Worm (Caenorhabditis elegans) whole organism, L4 larva: ENCODE results near the gene ZK105.13.

Experiments
- F26F4.8 ChIP-seq: fragments of 200-800 bp; sonication (Bioruptor generic); conservative IDR thresholded peaks from 2 replicates; pipeline ENCODE4 v1.3.6; 2022; ENCODE audit warnings: missing genetic modification characterization, missing compliant biosample characterization
- F37D6.2 ChIP-seq: sonication (generic microtip); optimal IDR thresholded peaks from 2 replicates; lab custom pipeline; 2016; ENCODE audit warnings: mild to moderate bottlenecking, missing genetic modification characterization, missing compliant biosample characterization
- F49E8.2 ChIP-seq: sonication (generic microtip); optimal IDR thresholded peaks from 2 replicates; lab custom pipeline; 2016; ENCODE audit warnings: missing compliant biosample characterization, mild to moderate bottlenecking, missing genetic modification characterization, borderline replicate concordance
- Y105C5A.15 ChIP-seq: fragments of 200-800 bp; sonication (Bioruptor generic); IDR thresholded peaks from 2 replicates; pipeline ENCODE4 v1.3.6; 2022; ENCODE audit warnings: missing genetic modification characterization, missing compliant biosample characterization
- Y48G9A.11 ChIP-seq: fragments of 200-800 bp; sonication (Bioruptor generic); IDR thresholded peaks from 2 replicates; pipeline ENCODE4 v1.3.6; 2022; ENCODE audit warnings: missing genetic modification reagents, missing genetic modification characterization, missing compliant biosample characterization
- Y5F2A.4 ChIP-seq: fragments of 200-800 bp; sonication (Bioruptor generic); optimal IDR thresholded peaks from 2 replicates; lab custom pipeline; 2018; ENCODE audit warnings: mild to moderate bottlenecking, missing genetic modification characterization, missing compliant biosample characterization
- Y75B8A.6 ChIP-seq: fragments of 200-800 bp; sonication (Bioruptor generic); IDR thresholded peaks from 2 replicates; pipeline ENCODE4 v1.3.6; 2022; ENCODE audit warnings: missing genetic modification reagents, missing genetic modification characterization, missing compliant biosample characterization
- ZK337.2 ChIP-seq: fragments of 200-800 bp; sonication (Bioruptor generic); IDR thresholded peaks from 2 replicates; pipeline ENCODE4 v1.3.6; 2022; ENCODE audit warnings: missing genetic modification reagents, missing genetic modification characterization, missing compliant biosample characterization
- ZK546.5 ChIP-seq, 2 experiments: sonication (generic microtip); optimal IDR thresholded peaks; 2 replicates each; lab custom pipeline; 2017; ENCODE audit warnings: missing biosample characterization in 2 of 2, missing genetic modification characterization in 2 of 2
- ceh-28 ChIP-seq: fragments of 150-350 bp; optimal IDR thresholded peaks from 2 replicates; lab custom pipeline; 2014; ENCODE audit warnings: missing biosample characterization, missing genetic modification reagents, missing genetic modification characterization
- ceh-32 ChIP-seq: sonication (generic microtip); optimal IDR thresholded peaks from 2 replicates; lab custom pipeline; 2016; ENCODE audit warnings: mild to moderate bottlenecking, missing genetic modification characterization, missing compliant biosample characterization; ENCODE audit not compliant: poor library complexity
- ceh-82 ChIP-seq: sonication (generic microtip); optimal IDR thresholded peaks from 2 replicates; lab custom pipeline; 2017; ENCODE audit warnings: missing biosample characterization, missing genetic modification characterization
- cey-2 ChIP-seq: sonication (generic microtip); optimal IDR thresholded peaks from 3 replicates; lab custom pipeline; 2017; ENCODE audit warnings: missing genetic modification characterization, mild to moderate bottlenecking, missing compliant biosample characterization, antibody characterized with exemption, borderline replicate concordance; ENCODE audit not compliant: insufficient read depth
- daf-8 ChIP-seq: fragments of 200-800 bp; sonication (Bioruptor generic); IDR thresholded peaks from 2 replicates; pipeline ENCODE4 v1.3.6; 2022; ENCODE audit warnings: missing genetic modification characterization, missing compliant biosample characterization
- dmd-6 ChIP-seq: fragments of 200-800 bp; sonication (Bioruptor generic); IDR thresholded peaks from 2 replicates; pipeline ENCODE4 v1.3.6; 2022; ENCODE audit warnings: missing genetic modification reagents, missing genetic modification characterization, missing compliant biosample characterization
- dpl-1 ChIP-seq: fragments of 150-350 bp; optimal IDR thresholded peaks from 2 replicates; lab custom pipeline; 2014; ENCODE audit warnings: missing biosample characterization, missing genetic modification reagents, missing genetic modification characterization
- dve-1 ChIP-seq: sonication (generic microtip); optimal IDR thresholded peaks from 2 replicates; lab custom pipeline; 2017; ENCODE audit warnings: antibody characterized with exemption, mild to moderate bottlenecking, missing genetic modification characterization, missing compliant biosample characterization; ENCODE audit not compliant: insufficient read depth
- egl-27 ChIP-seq: sonication (generic microtip); optimal IDR thresholded peaks from 3 replicates; lab custom pipeline; 2017; ENCODE audit warnings: missing biosample characterization, missing genetic modification reagents, missing genetic modification characterization
- fkh-10 ChIP-seq: fragments of 150-350 bp; optimal IDR thresholded peaks from 2 replicates; lab custom pipeline; 2014; ENCODE audit warnings: missing biosample characterization, missing genetic modification reagents, missing genetic modification characterization
- fos-1 ChIP-seq: fragments of 150-350 bp; optimal IDR thresholded peaks from 2 replicates; lab custom pipeline; 2014; ENCODE audit warnings: missing biosample characterization, missing genetic modification characterization
- gei-8 ChIP-seq: fragments of 200-800 bp; sonication (Bioruptor generic); optimal IDR thresholded peaks from 2 replicates; lab custom pipeline; 2018; ENCODE audit warnings: mild to moderate bottlenecking, missing genetic modification characterization, missing compliant biosample characterization
- hif-1 ChIP-seq, 2 experiments: sonication (generic microtip); optimal IDR thresholded peaks; 2 replicates each; lab custom pipeline; 2016 to 2017; ENCODE audit warnings: missing compliant biosample characterization in 2 of 2, missing genetic modification characterization in 2 of 2, missing genetic modification reagents in 2 of 2, missing genotype in 2 of 2, mild to moderate bottlenecking in 1 of 2
- hlh-30 ChIP-seq: sonication (generic microtip); optimal IDR thresholded peaks from 2 replicates; lab custom pipeline; 2017; ENCODE audit warnings: antibody characterized with exemption, mild to moderate bottlenecking, missing genetic modification characterization, missing compliant biosample characterization; ENCODE audit not compliant: insufficient read depth
- jun-1 ChIP-seq: fragments of 150-350 bp; optimal IDR thresholded peaks from 2 replicates; lab custom pipeline; 2014; ENCODE audit warnings: missing biosample characterization, missing genetic modification reagents, missing genetic modification characterization
- lin-1 ChIP-seq: fragments of 200-800 bp; sonication (Bioruptor generic); IDR thresholded peaks from 2 replicates; pipeline ENCODE4 v1.3.6; 2022; ENCODE audit warnings: missing genetic modification reagents, missing genetic modification characterization, missing compliant biosample characterization
- lin-13 ChIP-seq: fragments of 150-350 bp; optimal IDR thresholded peaks from 2 replicates; lab custom pipeline; 2014; ENCODE audit warnings: missing biosample characterization, missing genetic modification reagents, missing genetic modification characterization
- lin-15B ChIP-seq: fragments of 150-350 bp; sonication (generic microtip); optimal IDR thresholded peaks from 3 replicates; lab custom pipeline; 2014; ENCODE audit warnings: missing biosample characterization, missing genetic modification characterization
- lin-38 ChIP-seq: fragments of 200-800 bp; sonication (Bioruptor generic); IDR thresholded peaks from 2 replicates; pipeline ENCODE4 v1.3.6; 2022; ENCODE audit warnings: missing genetic modification reagents, missing genetic modification characterization, missing compliant biosample characterization
- madf-5 ChIP-seq, 2 experiments: fragments of 200-800 bp; sonication (Bioruptor generic); IDR thresholded peaks; 2 replicates each; pipeline ENCODE4 v1.3.6; 2022; ENCODE audit warnings: missing compliant biosample characterization in 2 of 2, missing genetic modification characterization in 2 of 2
- mdl-1 ChIP-seq, 2 experiments: fragments of 150-350 bp in 1 of 2; sonication (generic microtip) in 1 of 2; optimal IDR thresholded peaks; 2 replicates each; lab custom pipeline; 2014 to 2017; ENCODE audit warnings: missing biosample characterization in 2 of 2, missing genetic modification characterization in 2 of 2
- mep-1 ChIP-seq: fragments of 150-350 bp; sonication (generic microtip); optimal IDR thresholded peaks from 3 replicates; lab custom pipeline; 2014; ENCODE audit warnings: missing biosample characterization, missing genetic modification characterization
- mxl-2 ChIP-seq: fragments of 200-800 bp; sonication (Bioruptor generic); conservative IDR thresholded peaks from 2 replicates; pipeline ENCODE4 v1.3.6; 2022; ENCODE audit warnings: missing genetic modification reagents, missing genetic modification characterization, missing compliant biosample characterization
- mxl-3 ChIP-seq: fragments of 200-800 bp; sonication (Bioruptor generic); optimal IDR thresholded peaks from 2 replicates; lab custom pipeline; 2018; ENCODE audit warnings: mild to moderate bottlenecking, missing genetic modification characterization, missing compliant biosample characterization
- nhr-102 ChIP-seq: sonication (generic microtip); optimal IDR thresholded peaks from 2 replicates; lab custom pipeline; 2016; ENCODE audit warnings: mild to moderate bottlenecking, missing genetic modification characterization, moderate library complexity, missing compliant biosample characterization
- nhr-25 ChIP-seq: sonication (generic microtip); optimal IDR thresholded peaks from 2 replicates; lab custom pipeline; 2017; ENCODE audit warnings: missing genetic modification characterization, mild to moderate bottlenecking, missing compliant biosample characterization, antibody characterized with exemption, moderate library complexity, borderline replicate concordance; ENCODE audit not compliant: insufficient read depth
- nhr-41 ChIP-seq: fragments of 200-800 bp; sonication (Bioruptor generic); IDR thresholded peaks from 2 replicates; pipeline ENCODE4 v1.3.6; 2022; ENCODE audit warnings: missing genetic modification reagents, missing genetic modification characterization, missing compliant biosample characterization
- nhr-48 ChIP-seq: sonication (generic microtip); optimal IDR thresholded peaks from 2 replicates; lab custom pipeline; 2016; ENCODE audit warnings: mild to moderate bottlenecking, missing genetic modification characterization, missing compliant biosample characterization
- nhr-6 ChIP-seq: fragments of 150-350 bp; optimal IDR thresholded peaks from 2 replicates; lab custom pipeline; 2014; ENCODE audit warnings: missing biosample characterization, missing genetic modification characterization
- nhr-76 ChIP-seq: fragments of 150-350 bp; optimal IDR thresholded peaks from 2 replicates; lab custom pipeline; 2014; ENCODE audit warnings: missing biosample characterization, missing genetic modification characterization
- php-3 ChIP-seq: fragments of 200-800 bp; sonication (Bioruptor generic); IDR thresholded peaks from 2 replicates; pipeline ENCODE4 v1.3.6; 2022; ENCODE audit warnings: missing genetic modification reagents, missing genetic modification characterization, missing compliant biosample characterization
- rbr-2 ChIP-seq: sonication (generic microtip); optimal IDR thresholded peaks from 2 replicates; lab custom pipeline; 2016; ENCODE audit warnings: missing genotype, missing genetic modification characterization, missing compliant biosample characterization
- saeg-2 ChIP-seq: fragments of 200-800 bp; sonication (Bioruptor generic); IDR thresholded peaks from 2 replicates; pipeline ENCODE4 v1.3.6; 2022; ENCODE audit warnings: missing genetic modification reagents, missing genetic modification characterization, missing compliant biosample characterization
- set-16 ChIP-seq: fragments of 200-800 bp; sonication (Bioruptor generic); IDR thresholded peaks from 2 replicates; pipeline ENCODE4 v1.3.6; 2022; ENCODE audit warnings: missing genetic modification reagents, missing genetic modification characterization, missing compliant biosample characterization
- spr-1 ChIP-seq: sonication (generic microtip); optimal IDR thresholded peaks from 2 replicates; lab custom pipeline; 2016; ENCODE audit warnings: mild to moderate bottlenecking, missing genetic modification characterization, missing compliant biosample characterization
- tag-97 ChIP-seq: fragments of 200-800 bp; sonication (Bioruptor generic); IDR thresholded peaks from 2 replicates; pipeline ENCODE4 v1.3.6; 2022; ENCODE audit warnings: missing genetic modification characterization, missing compliant biosample characterization
- unc-130 ChIP-seq: sonication (generic microtip); optimal IDR thresholded peaks from 2 replicates; lab custom pipeline; 2016; ENCODE audit warnings: missing genetic modification reagents, missing genetic modification characterization, missing compliant biosample characterization
- unc-62 ChIP-seq, 3 experiments: fragments of 150-350 bp in 1 of 3; sonication (generic microtip); optimal IDR thresholded peaks in 2 of 3; peaks in 1 of 3; 1 replicate in 1 of 3; 2 replicates in 2 of 3; lab custom pipeline; 2014 to 2017; ENCODE audit warnings: missing biosample characterization in 3 of 3, missing genetic modification characterization in 3 of 3, missing genetic modification reagents in 3 of 3, missing genotype in 1 of 3
- zag-1 ChIP-seq: fragments of 150-350 bp; optimal IDR thresholded peaks from 2 replicates; lab custom pipeline; 2014; ENCODE audit warnings: missing biosample characterization, missing genetic modification characterization
- zfp-2 ChIP-seq: sonication (generic microtip); optimal IDR thresholded peaks from 2 replicates; lab custom pipeline; 2016; ENCODE audit warnings: mild to moderate bottlenecking, missing genetic modification characterization, missing compliant biosample characterization
- ztf-11 ChIP-seq: fragments of 150-350 bp; optimal IDR thresholded peaks from 2 replicates; lab custom pipeline; 2014; ENCODE audit warnings: missing biosample characterization, missing genetic modification characterization

The ZK105.13 gene

DNA sequence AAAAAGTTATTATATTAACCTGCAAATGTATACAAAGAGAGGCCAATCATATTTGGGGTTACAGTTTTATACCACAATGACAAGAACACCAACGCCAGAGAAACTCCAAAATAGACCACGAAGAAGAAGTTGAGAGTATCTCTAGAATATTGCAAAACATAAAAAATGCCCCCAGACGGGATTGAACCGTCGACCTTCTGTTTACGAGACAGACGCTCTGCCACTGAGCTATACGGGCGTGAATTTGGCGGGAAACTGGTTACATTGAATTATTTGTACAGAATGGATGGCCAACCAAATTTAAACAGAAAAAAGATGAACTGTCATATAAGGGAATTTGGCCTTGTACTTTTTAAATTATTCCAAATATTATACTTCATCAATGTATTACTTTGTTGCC, 17.5 kb upstream of the ZK105.13 start (continued):
- TF ChIP-seq dmd-6 (GFP tag; lab: Robert Waterston, UW) (peak; percentile 37; the same call in 1 of the 2 replicates), unc-62 (GFP tag; optimal IDR thresholded peaks at IDR 0.05 in 1 of 2; lab: Kevin White, UChicago) (peak in 1 of 2 experiments; percentile 8), unc-62 (tag; optimal IDR thresholded peaks at IDR 0.05; lab: Kevin White, UChicago) (no peak), hlh-30 (tag; lab: Kevin White, UChicago) (peak; percentile 64), ZK337.2 (no peak), mep-1 (tag; lab: Kevin White, UChicago) (peak; percentile 35), mdl-1 (tag; optimal IDR thresholded peaks at IDR 0.05; lab: Kevin White, UChicago) (no peak), lin-13 (GFP tag; lab: Kevin White, UChicago) (no peak), mxl-2 (GFP tag; lab: Robert Waterston, UW) (no peak), lin-38 (GFP tag; lab: Robert Waterston, UW) (peak; percentile 26; the same call in 1 of the 2 replicates), set-16 (GFP tag; lab: Robert Waterston, UW) (no peak), nhr-102 (tag; lab: Kevin White, UChicago) (no peak), cey-2 (tag; lab: Kevin White, UChicago) (no peak), ceh-28 (no peak), mxl-3 (GFP tag; lab: Kevin White, UChicago) (no peak), dpl-1 (GFP tag; lab: Kevin White, UChicago) (peak; percentile 38), Y48G9A.11 (GFP tag; lab: Robert Waterston, UW) (no peak), F37D6.2 (tag; lab: Kevin White, UChicago) (no peak), saeg-2 (GFP tag; lab: Robert Waterston, UW) (no peak), gei-8 (GFP tag; lab: Kevin White, UChicago) (peak; percentile 24), ceh-32 (tag; lab: Kevin White, UChicago) (no peak), Y75B8A.6 (GFP tag; lab: Robert Waterston, UW) (no peak), nhr-48 (tag; lab: Kevin White, UChicago) (no peak), nhr-41 (GFP tag; lab: Robert Waterston, UW) (no peak), ceh-82 (no peak), ZK546.5 (tag; optimal IDR thresholded peaks at IDR 0.05; lab: Kevin White, UChicago) (no peak), F26F4.8 (0 out of 2 replicates have a peak, but pooled peaks have one; percentile 24), fkh-10 (GFP tag; lab: Kevin White, UChicago) (no peak), Y105C5A.15 (no peak), unc-130 (GFP tag; lab: Kevin White, UChicago) (no peak), spr-1 (tag; lab: Kevin White, UChicago) (no peak), F49E8.2 (no peak), ztf-11 (no peak), jun-1 (no peak), tag-97 (GFP tag; lab: Robert Waterston, UW) (no peak), daf-8 (GFP tag; lab: Robert Waterston, UW) (no peak), madf-5 (GFP tag; IDR thresholded peaks at IDR 0.05; lab: Robert Waterston, UW) (no peak), Y5F2A.4 (GFP tag; lab: Kevin White, UChicago) (peak; percentile 52), lin-1 (GFP tag; lab: Robert Waterston, UW) (peak; percentile 37; the same call in 1 of the 2 replicates), dve-1 (tag; lab: Kevin White, UChicago) (peak; percentile 67), hif-1 (tag; optimal IDR thresholded peaks at IDR 0.05; lab: Kevin White, UChicago) (peak in 1 of 2 experiments; percentile 19), zfp-2 (tag; lab: Kevin White, UChicago) (no peak), lin-15B (tag; lab: Kevin White, UChicago) (no peak), nhr-76 (tag; lab: Kevin White, UChicago) (no peak), nhr-25 (tag; lab: Kevin White, UChicago) (peak; percentile 8), rbr-2 (tag; lab: Kevin White, UChicago) (peak; percentile 56), nhr-6 (tag; lab: Kevin White, UChicago) (peak; percentile 37), egl-27 (tag; lab: Kevin White, UChicago) (no peak), php-3 (GFP tag; lab: Robert Waterston, UW) (no peak), fos-1 (tag; lab: Kevin White, UChicago) (no peak), zag-1 (no peak)
